Worm (Caenorhabditis elegans) whole organism, L1 larva: Measurements from ENCODE around the gene lro-1.

Experiments
- C04F5.9 ChIP-seq: sonication (generic microtip); optimal IDR thresholded peaks from 2 replicates; lab custom pipeline; 2016; ENCODE audit warnings: missing genetic modification characterization, missing compliant biosample characterization
- C16A3.4 ChIP-seq: fragments of 150-350 bp; optimal IDR thresholded peaks from 2 replicates; lab custom pipeline; 2014; ENCODE audit warnings: missing biosample characterization, missing genetic modification characterization
- aly-2 ChIP-seq: fragments of 150-350 bp; optimal IDR thresholded peaks from 2 replicates; lab custom pipeline; 2014; ENCODE audit warnings: missing biosample characterization, missing genetic modification characterization
- ama-1 ChIP-seq: fragments of 150-350 bp; optimal IDR thresholded peaks from 2 replicates; lab custom pipeline; 2014
- ceh-8 ChIP-seq: fragments of 200-800 bp; sonication (Bioruptor generic); optimal IDR thresholded peaks from 2 replicates; lab custom pipeline; 2018; ENCODE audit warnings: mild to moderate bottlenecking, missing genetic modification characterization, moderate library complexity, missing compliant biosample characterization
- ceh-88 ChIP-seq: fragments of 200-800 bp; sonication (Bioruptor generic); IDR thresholded peaks from 2 replicates; pipeline ENCODE4 v1.3.6; 2022; ENCODE audit warnings: missing genetic modification characterization, missing compliant biosample characterization
- ceh-90 ChIP-seq: sonication (generic microtip); optimal IDR thresholded peaks from 2 replicates; lab custom pipeline; 2016; ENCODE audit warnings: missing genetic modification characterization, missing compliant biosample characterization
- ces-1 ChIP-seq: fragments of 150-350 bp; optimal IDR thresholded peaks from 2 replicates; lab custom pipeline; 2014; ENCODE audit warnings: missing biosample characterization, missing genetic modification reagents, missing genetic modification characterization
- dsc-1 ChIP-seq: sonication (generic microtip); optimal IDR thresholded peaks from 2 replicates; lab custom pipeline; 2016; ENCODE audit warnings: mild to moderate bottlenecking, missing genetic modification characterization, missing compliant biosample characterization
- efl-1 ChIP-seq, 4 experiments: fragments of 150-350 bp; optimal IDR thresholded peaks in 3 of 4; peaks in 1 of 4; 1 replicate in 1 of 4; 2 replicates in 3 of 4; lab custom pipeline; 2014; ENCODE audit warnings: missing biosample characterization in 2 of 4, missing genetic modification characterization in 2 of 4, missing genetic modification reagents in 2 of 4
- efl-3 ChIP-seq: fragments of 200-800 bp; sonication (Bioruptor generic); optimal IDR thresholded peaks from 2 replicates; lab custom pipeline; 2018; ENCODE audit warnings: mild to moderate bottlenecking, missing genetic modification characterization, missing compliant biosample characterization
- egl-13 ChIP-seq: sonication (generic microtip); optimal IDR thresholded peaks from 2 replicates; lab custom pipeline; 2016; ENCODE audit warnings: missing genotype, missing genetic modification reagents, missing genetic modification characterization, missing compliant biosample characterization
- fkh-10 ChIP-seq: sonication (generic microtip); optimal IDR thresholded peaks from 2 replicates; lab custom pipeline; 2017; ENCODE audit warnings: missing biosample characterization, missing genetic modification reagents, missing genetic modification characterization
- fkh-8 ChIP-seq: sonication (generic microtip); optimal IDR thresholded peaks from 2 replicates; lab custom pipeline; 2016; ENCODE audit warnings: mild to moderate bottlenecking, missing genetic modification characterization, missing compliant biosample characterization
- irx-1 ChIP-seq: sonication (generic microtip); optimal IDR thresholded peaks from 2 replicates; lab custom pipeline; 2016; ENCODE audit warnings: missing genetic modification characterization, missing compliant biosample characterization
- jun-1 ChIP-seq: fragments of 150-350 bp; optimal IDR thresholded peaks from 2 replicates; lab custom pipeline; 2014; ENCODE audit warnings: missing biosample characterization, missing genetic modification reagents, missing genetic modification characterization
- lin-13 ChIP-seq: fragments of 150-350 bp; optimal IDR thresholded peaks from 2 replicates; lab custom pipeline; 2014; ENCODE audit warnings: missing biosample characterization, missing genetic modification reagents, missing genetic modification characterization
- lin-14 ChIP-seq: fragments of 200-800 bp; sonication (Bioruptor generic); optimal IDR thresholded peaks from 2 replicates; lab custom pipeline; 2018; ENCODE audit warnings: mild to moderate bottlenecking, missing genetic modification characterization, moderate library complexity, missing compliant biosample characterization
- lin-15B ChIP-seq: fragments of 150-350 bp; sonication (generic microtip); optimal IDR thresholded peaks from 3 replicates; lab custom pipeline; 2014; ENCODE audit warnings: missing biosample characterization, missing genetic modification characterization
- lir-3 ChIP-seq: sonication (generic microtip); optimal IDR thresholded peaks from 2 replicates; lab custom pipeline; 2016; ENCODE audit warnings: mild to moderate bottlenecking, missing genetic modification characterization, moderate library complexity, missing compliant biosample characterization; ENCODE audit not compliant: poor library complexity
- lsy-2 ChIP-seq, 2 experiments: fragments of 150-350 bp; optimal IDR thresholded peaks; 2 replicates each; lab custom pipeline; 2014; ENCODE audit warnings: missing biosample characterization in 2 of 2, missing genetic modification characterization in 2 of 2
- mab-9 ChIP-seq: fragments of 200-800 bp; sonication (Bioruptor generic); IDR thresholded peaks from 2 replicates; pipeline ENCODE4 v1.3.6; 2022; ENCODE audit warnings: missing genetic modification reagents, missing genetic modification characterization, missing compliant biosample characterization
- mep-1 ChIP-seq: fragments of 150-350 bp; optimal IDR thresholded peaks from 2 replicates; lab custom pipeline; 2014; ENCODE audit warnings: missing biosample characterization, missing genetic modification characterization
- nhr-11 ChIP-seq: fragments of 150-350 bp; optimal IDR thresholded peaks from 2 replicates; lab custom pipeline; 2014; ENCODE audit warnings: missing biosample characterization, missing genetic modification characterization
- nhr-19 ChIP-seq: fragments of 200-800 bp; sonication (Bioruptor generic); conservative IDR thresholded peaks from 2 replicates; pipeline ENCODE4 v1.3.6; 2022; ENCODE audit warnings: missing genetic modification characterization, missing compliant biosample characterization
- nhr-20 ChIP-seq: sonication (generic microtip); optimal IDR thresholded peaks from 2 replicates; lab custom pipeline; 2016; ENCODE audit warnings: mild to moderate bottlenecking, missing genetic modification characterization, missing compliant biosample characterization
- nhr-28 ChIP-seq: fragments of 150-350 bp; optimal IDR thresholded peaks from 2 replicates; lab custom pipeline; 2014; ENCODE audit warnings: missing biosample characterization, missing genetic modification characterization
- nhr-47 ChIP-seq: sonication (generic microtip); optimal IDR thresholded peaks from 2 replicates; lab custom pipeline; 2016; ENCODE audit warnings: mild to moderate bottlenecking, missing genetic modification characterization, moderate library complexity, missing compliant biosample characterization
- nhr-71 ChIP-seq: sonication (generic microtip); optimal IDR thresholded peaks from 2 replicates; lab custom pipeline; 2016; ENCODE audit warnings: mild to moderate bottlenecking, missing genetic modification characterization, moderate library complexity, missing compliant biosample characterization
- nhr-84 ChIP-seq: sonication (generic microtip); optimal IDR thresholded peaks from 2 replicates; lab custom pipeline; 2017; ENCODE audit warnings: missing biosample characterization, missing genetic modification characterization
- nhr-85 ChIP-seq: sonication (generic microtip); peaks from one replicate; lab custom pipeline; 2016; ENCODE audit warnings: missing genetic modification characterization, inconsistent platforms, missing compliant biosample characterization
- pax-3 ChIP-seq: fragments of 200-800 bp; sonication (Bioruptor generic); optimal IDR thresholded peaks from 2 replicates; lab custom pipeline; 2018; ENCODE audit warnings: mild to moderate bottlenecking, missing genetic modification characterization, moderate library complexity, missing compliant biosample characterization
- snpc-4 ChIP-seq: fragments of 150-350 bp; optimal IDR thresholded peaks from 2 replicates; lab custom pipeline; 2014; ENCODE audit warnings: missing biosample characterization, missing genetic modification characterization
- sox-4 ChIP-seq: sonication (generic microtip); optimal IDR thresholded peaks from 2 replicates; lab custom pipeline; 2016; ENCODE audit warnings: missing genetic modification characterization, missing compliant biosample characterization
- swsn-7 ChIP-seq: sonication (generic microtip); optimal IDR thresholded peaks from 2 replicates; lab custom pipeline; 2016; ENCODE audit warnings: missing genetic modification characterization, missing compliant biosample characterization
- tbx-2 ChIP-seq: sonication (generic microtip); optimal IDR thresholded peaks from 2 replicates; lab custom pipeline; 2016; ENCODE audit warnings: missing genetic modification characterization, missing compliant biosample characterization
- unc-98 ChIP-seq: fragments of 200-800 bp; sonication (Bioruptor generic); IDR thresholded peaks from 2 replicates; pipeline ENCODE4 v1.3.6; 2022; ENCODE audit warnings: missing genetic modification characterization, missing compliant biosample characterization
- vab-15 ChIP-seq: sonication (generic microtip); optimal IDR thresholded peaks from 2 replicates; lab custom pipeline; 2017; ENCODE audit warnings: missing genotype, mild to moderate bottlenecking, missing genetic modification characterization, missing compliant biosample characterization
- xbp-1 ChIP-seq: sonication (generic microtip); optimal IDR thresholded peaks from 2 replicates; lab custom pipeline; 2016; ENCODE audit warnings: missing genetic modification characterization, missing compliant biosample characterization
- zag-1 ChIP-seq: fragments of 150-350 bp; optimal IDR thresholded peaks from 2 replicates; lab custom pipeline; 2014; ENCODE audit warnings: missing biosample characterization, missing genetic modification characterization
- zip-4 ChIP-seq: fragments of 200-800 bp; sonication (Bioruptor generic); optimal IDR thresholded peaks from 2 replicates; lab custom pipeline; 2018; ENCODE audit warnings: mild to moderate bottlenecking, missing genetic modification characterization, moderate library complexity, missing compliant biosample characterization
- ztf-11 ChIP-seq, 2 experiments: sonication (generic microtip); optimal IDR thresholded peaks; 2 replicates each; lab custom pipeline; 2016 to 2017; ENCODE audit warnings: missing genetic modification characterization in 2 of 2, missing biosample characterization in 1 of 2, missing compliant biosample characterization in 1 of 2

Gene lro-1

ce11 chrX:6245499-6245898, 26.4 kb upstream of the lro-1 start:
- TF ChIP-seq C04F5.9 (no peak), nhr-20 (tag; lab: Kevin White, UChicago) (peak; percentile 2), fkh-8 (tag; lab: Kevin White, UChicago) (peak; percentile 88), nhr-71 (tag; lab: Kevin White, UChicago) (peak; percentile 52), lin-14 (GFP tag; lab: Kevin White, UChicago) (peak; percentile 11), sox-4 (tag; lab: Kevin White, UChicago) (peak; percentile 43), nhr-47 (tag; lab: Kevin White, UChicago) (peak; percentile 39), vab-15 (tag; lab: Kevin White, UChicago) (no peak), dsc-1 (tag; lab: Kevin White, UChicago) (peak; percentile 59), nhr-84 (tag; lab: Kevin White, UChicago) (no peak)

- TF ChIP-seq dsc-1 (tag; lab: Kevin White, UChicago) = peak; percentile 83
- TF ChIP-seq swsn-7 (tag; lab: Kevin White, UChicago) = no peak
- no peak for TF ChIP-seq lir-3 (tag; lab: Kevin White, UChicago)
- TF ChIP-seq nhr-19 (GFP tag; lab: Robert Waterston, UW) = no peak
- TF ChIP-seq egl-13 = no peak
- TF ChIP-seq fkh-8 (tag; lab: Kevin White, UChicago) = peak; percentile 61
- TF ChIP-seq nhr-71 (tag; lab: Kevin White, UChicago) = peak; percentile 11
- TF ChIP-seq nhr-47 (tag; lab: Kevin White, UChicago) = peak; percentile 25
- TF ChIP-seq mep-1 (tag; lab: Kevin White, UChicago) = no peak
- peak; percentile 5 for TF ChIP-seq lin-14 (GFP tag; lab: Kevin White, UChicago)
Observed at ce11 chrX:6247013-6247412, 24.9 kb upstream of the lro-1 start.

ce11 chrX:6247869-6248268, 24.0 kb upstream of the lro-1 start:
- TF ChIP-seq lsy-2 (tag; optimal IDR thresholded peaks at IDR 0.05; lab: Kevin White, UChicago) (peak in 1 of 2 experiments; percentile 0), lin-14 (GFP tag; lab: Kevin White, UChicago) (peak; percentile 57), fkh-8 (tag; lab: Kevin White, UChicago) (peak; percentile 25), zag-1 (peak; percentile 42), lin-13 (GFP tag; lab: Kevin White, UChicago) (no peak), pax-3 (tag; lab: Kevin White, UChicago) (no peak), ztf-11 (tag; optimal IDR thresholded peaks at IDR 0.05; lab: Kevin White, UChicago) (no peak), C16A3.4 (tag; lab: Kevin White, UChicago) (no peak), nhr-71 (tag; lab: Kevin White, UChicago) (no peak), tbx-2 (tag; lab: Kevin White, UChicago) (peak; percentile 35), ceh-90 (no peak), ceh-8 (GFP tag; lab: Kevin White, UChicago) (no peak), jun-1 (tag; lab: Kevin White, UChicago) (no peak), lin-15B (tag; lab: Kevin White, UChicago) (no peak), fkh-10 (GFP tag; lab: Kevin White, UChicago) (peak; percentile 11), ces-1 (GFP tag; lab: Kevin White, UChicago) (peak; percentile 47), mab-9 (no peak)

ce11 chrX:6248778-6249658, 22.9 kb upstream of the lro-1 start:
- TF ChIP-seq lin-15B (tag; lab: Kevin White, UChicago) (no peak), pax-3 (tag; lab: Kevin White, UChicago) (no peak), nhr-85 (tag; lab: Kevin White, UChicago) (peak; percentile 37), aly-2 (tag; lab: Kevin White, UChicago) (no peak), ceh-88 (GFP tag; lab: Robert Waterston, UW) (no peak), dsc-1 (tag; lab: Kevin White, UChicago) (no peak), zip-4 (no peak), lir-3 (tag; lab: Kevin White, UChicago) (no peak), nhr-28 (tag; lab: Kevin White, UChicago) (no peak), nhr-11 (no peak), C04F5.9 (no peak), sox-4 (tag; lab: Kevin White, UChicago) (no peak), xbp-1 (tag; lab: Kevin White, UChicago) (peak; percentile 0), unc-98 (no peak), mep-1 (tag; lab: Kevin White, UChicago) (peak; percentile 17), efl-1 (optimal IDR thresholded peaks at IDR 0.05; lab: Kevin White, UChicago) (no peak), efl-1 (GFP tag; optimal IDR thresholded peaks at IDR 0.05 in 1 of 2; lab: Kevin White, UChicago) (peak in 1 of 2 experiments; percentile 43), lin-14 (GFP tag; lab: Kevin White, UChicago) (peak; percentile 77), snpc-4 (tag; lab: Kevin White, UChicago) (no peak), vab-15 (tag; lab: Kevin White, UChicago) (no peak), C16A3.4 (tag; lab: Kevin White, UChicago) (no peak), efl-3 (no peak), irx-1 (tag; lab: Kevin White, UChicago) (no peak), ama-1 (lab: Kevin White, UChicago) (no peak)
